Worm (Caenorhabditis elegans) whole organism, early embryonic: ENCODE measurements around the gene sdz-38.

Experiments
- B0310.2 ChIP-seq: sonication (generic microtip); optimal IDR thresholded peaks from 2 replicates; lab custom pipeline; 2016; ENCODE audit warnings: mild to moderate bottlenecking, missing genetic modification characterization, missing compliant biosample characterization
- F13C5.2 ChIP-seq: sonication (generic microtip); optimal IDR thresholded peaks from 2 replicates; lab custom pipeline; 2017; ENCODE audit warnings: mild to moderate bottlenecking, missing genetic modification characterization, inconsistent platforms, missing compliant biosample characterization
- aly-1 ChIP-seq: sonication (generic microtip); optimal IDR thresholded peaks from 2 replicates; lab custom pipeline; 2016; ENCODE audit warnings: missing genetic modification characterization, missing compliant biosample characterization
- ama-1 ChIP-seq: fragments of 150-350 bp; optimal IDR thresholded peaks from 2 replicates; lab custom pipeline; 2014
- ceh-13 ChIP-seq: fragments of 200-800 bp; sonication (Bioruptor generic); optimal IDR thresholded peaks from 2 replicates; lab custom pipeline; 2018; ENCODE audit warnings: mild to moderate bottlenecking, missing genetic modification characterization, missing compliant biosample characterization
- ceh-36 ChIP-seq: sonication (generic microtip); optimal IDR thresholded peaks from 2 replicates; lab custom pipeline; 2016; ENCODE audit warnings: missing genetic modification characterization, inconsistent platforms, missing compliant biosample characterization
- ets-7 ChIP-seq: sonication (generic microtip); optimal IDR thresholded peaks from 2 replicates; lab custom pipeline; 2016; ENCODE audit warnings: missing genotype, missing genetic modification characterization, missing compliant biosample characterization
- flt-1 ChIP-seq: fragments of 200-800 bp; sonication (Bioruptor generic); IDR thresholded peaks from 2 replicates; pipeline ENCODE4 v1.3.6; 2022; ENCODE audit warnings: missing genetic modification characterization, missing compliant biosample characterization
- hmbx-1 ChIP-seq: sonication (generic microtip); optimal IDR thresholded peaks from 2 replicates; lab custom pipeline; 2016; ENCODE audit warnings: mild to moderate bottlenecking, missing genetic modification characterization, missing compliant biosample characterization
- hmg-4 ChIP-seq: fragments of 200-800 bp; sonication (Bioruptor generic); optimal IDR thresholded peaks from 2 replicates; lab custom pipeline; 2018; ENCODE audit warnings: mild to moderate bottlenecking, missing genetic modification characterization, missing compliant biosample characterization
- hnd-1 ChIP-seq: sonication (generic microtip); optimal IDR thresholded peaks from 2 replicates; lab custom pipeline; 2016; ENCODE audit warnings: missing genetic modification characterization, missing compliant biosample characterization
- pes-1 ChIP-seq: fragments of 200-800 bp; sonication (Bioruptor generic); IDR thresholded peaks from 2 replicates; pipeline ENCODE4 v1.3.6; 2022; ENCODE audit warnings: missing genetic modification reagents, missing genetic modification characterization, missing compliant biosample characterization
- scrt-1 ChIP-seq: fragments of 200-800 bp; sonication (Bioruptor generic); IDR thresholded peaks from 2 replicates; pipeline ENCODE4 v1.3.6; 2022; ENCODE audit warnings: missing genetic modification characterization, missing compliant biosample characterization
- sea-1 ChIP-seq: fragments of 200-800 bp; sonication (Bioruptor generic); conservative IDR thresholded peaks from 2 replicates; pipeline ENCODE4 v1.3.6; 2022; ENCODE audit warnings: missing genetic modification characterization, missing compliant biosample characterization
- tbx-11 ChIP-seq: fragments of 200-800 bp; sonication (Bioruptor generic); IDR thresholded peaks from 2 replicates; pipeline ENCODE4 v1.3.6; 2022; ENCODE audit warnings: missing genetic modification characterization, missing compliant biosample characterization
- tbx-37 ChIP-seq: fragments of 200-800 bp; sonication (Bioruptor generic); conservative IDR thresholded peaks from 2 replicates; pipeline ENCODE4 v1.3.6; 2022; ENCODE audit warnings: missing genetic modification reagents, missing genetic modification characterization, missing compliant biosample characterization
- tra-4 ChIP-seq: sonication (generic microtip); optimal IDR thresholded peaks from 2 replicates; lab custom pipeline; 2017; ENCODE audit warnings: missing genetic modification characterization, missing compliant biosample characterization

Gene sdz-38

ce11 chrII:9936859-9937258 is 44.8 kb downstream of the sdz-38 start, which contains the start of gene C05C10.3:
Gene C05C10.3, minus strand, starts transcription at chrII:9936893.
- TF ChIP-seq F13C5.2 (no peak), scrt-1 (GFP tag; lab: Robert Waterston, UW) (no peak), pes-1 (no peak), tbx-37 (no peak)

DNA sequence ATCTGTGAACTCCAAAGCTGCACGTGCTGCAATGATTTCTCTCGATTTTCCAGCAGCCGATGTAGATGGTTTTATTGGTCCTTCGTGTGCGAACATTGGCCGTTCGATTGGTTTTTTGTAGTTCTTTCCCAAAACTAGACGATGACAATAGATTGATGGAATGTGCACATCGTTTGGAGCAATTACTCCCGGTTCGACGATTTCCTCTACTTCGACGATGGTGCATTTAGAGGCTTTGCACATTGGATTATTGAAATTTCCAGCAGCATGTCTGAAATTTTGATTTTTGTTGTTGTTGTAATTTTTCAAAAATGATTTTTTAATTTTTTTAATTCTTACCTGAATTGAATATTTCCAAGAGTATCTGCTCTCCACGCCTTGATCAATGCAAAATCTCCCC is 46.0 kb downstream of the sdz-38 start:
- TF ChIP-seq F13C5.2 (no peak), ama-1 (lab: Kevin White, UChicago) (no peak), ceh-36 (tag; lab: Kevin White, UChicago) (no peak), tra-4 (no peak), hmbx-1 (tag; lab: Kevin White, UChicago) (no peak), ets-7 (tag; lab: Kevin White, UChicago) (no peak)

DNA sequence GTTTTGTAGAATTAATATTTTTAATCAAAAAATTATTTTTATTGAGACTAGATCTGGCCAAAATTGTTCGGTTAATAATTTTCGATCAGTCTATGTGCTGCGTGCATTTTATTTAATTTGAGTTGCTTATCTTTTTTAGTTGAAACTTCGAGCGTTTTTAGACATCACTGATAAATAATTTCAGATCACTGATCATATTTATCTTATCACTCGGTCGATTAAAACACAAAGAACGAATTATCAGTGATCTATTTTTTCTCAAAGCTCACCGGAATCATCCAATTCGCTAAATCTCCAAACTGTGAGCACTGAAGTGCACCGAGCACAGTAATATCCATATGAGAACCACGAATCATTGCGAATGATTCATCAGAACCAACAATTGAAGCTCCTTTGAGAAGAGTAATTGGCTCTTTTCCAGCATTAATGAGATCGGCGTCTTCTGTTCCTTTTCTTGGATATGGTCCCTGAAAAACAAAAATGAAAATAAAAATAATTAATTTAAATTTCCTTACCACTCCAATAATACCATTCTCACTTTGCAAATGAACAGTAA is 46.5 kb downstream of the sdz-38 start:
- TF ChIP-seq ets-7 (tag; lab: Kevin White, UChicago) = no peak
- no peak for TF ChIP-seq B0310.2 (tag; lab: Kevin White, UChicago)
- no peak for TF ChIP-seq F13C5.2
- no peak for TF ChIP-seq hmbx-1 (tag; lab: Kevin White, UChicago)
- no peak for TF ChIP-seq hnd-1 (tag; lab: Kevin White, UChicago)

DNA sequence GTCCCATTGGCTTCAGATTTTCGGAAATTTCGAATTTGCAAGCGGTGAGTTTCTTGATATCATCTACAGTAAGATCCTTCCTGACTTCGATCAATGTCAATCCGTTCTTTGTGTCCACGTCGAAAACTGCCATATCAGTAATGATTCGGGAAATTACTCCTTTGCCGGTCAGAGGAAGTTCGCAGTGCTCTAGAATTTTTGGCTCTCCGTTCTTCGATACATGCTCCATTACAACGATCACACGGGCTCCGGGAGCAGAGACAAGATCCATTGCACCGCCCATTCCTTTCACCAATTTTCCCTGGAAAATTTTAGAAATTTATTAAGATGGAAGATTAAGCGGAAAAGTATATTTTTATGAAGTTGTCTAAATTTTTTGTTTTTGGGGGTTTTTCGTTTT is 47.1 kb downstream of the sdz-38 start:
- TF ChIP-seq aly-1 = no peak
- TF ChIP-seq B0310.2 (tag; lab: Kevin White, UChicago) = no peak
- TF ChIP-seq ama-1 (lab: Kevin White, UChicago) = no peak
- TF ChIP-seq tbx-37 = no peak
- no peak for TF ChIP-seq hnd-1 (tag; lab: Kevin White, UChicago)

DNA sequence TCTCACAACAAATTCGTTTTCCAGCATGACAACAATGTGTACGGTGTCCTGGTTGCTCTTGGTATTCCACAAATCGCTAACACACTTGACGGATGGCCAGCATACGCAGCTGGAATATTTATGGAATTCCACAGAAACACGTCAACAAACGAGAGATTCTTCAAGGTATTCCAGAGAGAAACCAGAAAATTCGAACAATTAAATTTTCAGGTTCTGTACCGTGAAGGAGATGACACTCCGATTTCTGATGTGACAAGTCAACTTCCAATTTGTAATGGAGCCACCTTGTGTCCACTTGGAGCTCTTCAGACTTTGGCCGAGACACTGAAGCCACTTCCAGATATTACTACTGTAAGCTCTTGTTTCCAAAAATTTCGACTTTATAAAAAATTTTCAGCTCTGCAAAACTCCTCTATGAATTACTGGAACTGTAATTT is 47.7 kb downstream of the sdz-38 start:
- TF ChIP-seq sea-1 (GFP tag; lab: Robert Waterston, UW) (no peak), aly-1 (no peak), ceh-13 (GFP tag; lab: Kevin White, UChicago) (no peak), scrt-1 (GFP tag; lab: Robert Waterston, UW) (no peak), ama-1 (lab: Kevin White, UChicago) (no peak), hnd-1 (tag; lab: Kevin White, UChicago) (no peak), F13C5.2 (no peak), ets-7 (tag; lab: Kevin White, UChicago) (no peak), flt-1 (no peak), hmbx-1 (tag; lab: Kevin White, UChicago) (no peak), tbx-11 (no peak), pes-1 (no peak)

- no peak for TF ChIP-seq tbx-11
- no peak for TF ChIP-seq scrt-1 (GFP tag; lab: Robert Waterston, UW)
- no peak for TF ChIP-seq hnd-1 (tag; lab: Kevin White, UChicago)
- no peak for TF ChIP-seq tra-4
- no peak for TF ChIP-seq B0310.2 (tag; lab: Kevin White, UChicago)
- no peak for TF ChIP-seq F13C5.2
- TF ChIP-seq ceh-13 (GFP tag; lab: Kevin White, UChicago) = no peak
- no peak for TF ChIP-seq pes-1
- TF ChIP-seq ceh-36 (tag; lab: Kevin White, UChicago) = no peak
- no peak for TF ChIP-seq sea-1 (GFP tag; lab: Robert Waterston, UW)
- TF ChIP-seq hmbx-1 (tag; lab: Kevin White, UChicago) = no peak
- TF ChIP-seq aly-1 = no peak
- TF ChIP-seq hmg-4 (GFP tag; lab: Kevin White, UChicago) = no peak
- no peak for TF ChIP-seq tbx-37
- no peak for TF ChIP-seq ets-7 (tag; lab: Kevin White, UChicago)
Observed at ce11 chrII:9931476-9931875, 50.2 kb downstream of the sdz-38 start, which contains the start of gene pho-11. Gene pho-11, plus strand, starts transcription at chrII:9931849.

DNA sequence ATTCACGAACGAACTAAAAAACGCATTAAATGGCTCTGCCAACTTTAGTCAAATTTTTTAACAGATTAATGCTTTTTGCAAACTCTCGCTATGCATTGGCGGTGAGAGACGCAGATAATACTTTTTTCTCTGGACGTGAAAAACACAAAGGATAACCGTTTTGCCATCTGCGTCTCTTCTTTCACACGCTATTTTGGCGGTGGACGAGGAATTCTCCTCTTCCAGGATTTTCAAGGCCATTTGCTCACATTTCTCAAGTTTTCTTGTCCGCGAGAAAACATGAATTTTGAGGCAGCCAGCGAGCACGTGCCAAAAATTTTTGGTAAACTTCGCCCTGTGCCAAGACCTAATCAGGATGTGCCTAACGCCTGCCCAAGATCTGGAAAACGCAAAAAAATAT is 50.6 kb downstream of the sdz-38 start:
- TF ChIP-seq ama-1 (lab: Kevin White, UChicago) (peak; percentile 21), hnd-1 (tag; lab: Kevin White, UChicago) (no peak), F13C5.2 (peak; percentile 22)
